Worm (Caenorhabditis elegans) whole organism, young adult: ENCODE measurements around the gene T22D1.18.
A peak's percentile ranks its signal among the peaks of the same experiment; 100 is the strongest.

ENCODE experiments used
- C06A6.2 ChIP-seq: fragments of 200-800 bp; sonication (Bioruptor generic); conservative IDR thresholded peaks from 2 replicates; pipeline ENCODE4 v1.3.6; 2022; ENCODE audit warnings: missing genetic modification characterization, missing compliant biosample characterization
- C17E4.6 ChIP-seq: fragments of 200-800 bp; sonication (Bioruptor generic); IDR thresholded peaks from 2 replicates; pipeline ENCODE4 v1.3.6; 2022; ENCODE audit warnings: missing genetic modification reagents, missing genetic modification characterization, missing compliant biosample characterization
- D2030.7 ChIP-seq: fragments of 200-800 bp; sonication (Bioruptor generic); IDR thresholded peaks from 2 replicates; pipeline ENCODE4 v1.3.6; 2022; ENCODE audit warnings: missing genetic modification reagents, missing genetic modification characterization, missing compliant biosample characterization
- F22D6.2 ChIP-seq: sonication (generic microtip); optimal IDR thresholded peaks from 2 replicates; lab custom pipeline; 2016; ENCODE audit warnings: mild to moderate bottlenecking, missing genetic modification characterization, missing compliant biosample characterization
- F49E8.2 ChIP-seq: sonication (generic microtip); optimal IDR thresholded peaks from 3 replicates; lab custom pipeline; 2017; ENCODE audit warnings: missing genetic modification characterization, mild to moderate bottlenecking, missing compliant biosample characterization, antibody characterized with exemption, moderate library complexity; ENCODE audit not compliant: insufficient read depth
- K12H6.12 ChIP-seq: fragments of 200-800 bp; sonication (Bioruptor generic); optimal IDR thresholded peaks from 2 replicates; lab custom pipeline; 2018; ENCODE audit warnings: mild to moderate bottlenecking, missing genetic modification characterization, missing compliant biosample characterization
- T26A5.8 ChIP-seq: sonication (generic microtip); optimal IDR thresholded peaks from 2 replicates; lab custom pipeline; 2016; ENCODE audit warnings: missing genetic modification characterization, missing compliant biosample characterization
- Y53F4B.3 ChIP-seq: fragments of 200-800 bp; sonication (Bioruptor generic); IDR thresholded peaks from 2 replicates; pipeline ENCODE4 v1.3.6; 2022; ENCODE audit warnings: missing genetic modification reagents, missing genetic modification characterization, missing compliant biosample characterization
- Y56A3A.18 ChIP-seq: fragments of 200-800 bp; sonication (Bioruptor generic); IDR thresholded peaks from 2 replicates; pipeline ENCODE4 v1.3.6; 2022; ENCODE audit warnings: missing genetic modification reagents, missing genetic modification characterization, missing compliant biosample characterization
- Y79H2A.3 ChIP-seq: fragments of 200-800 bp; sonication (Bioruptor generic); conservative IDR thresholded peaks from 2 replicates; pipeline ENCODE4 v1.3.6; 2022; ENCODE audit warnings: missing genetic modification reagents, missing genetic modification characterization, missing compliant biosample characterization
- Y95B8A.8 ChIP-seq: fragments of 200-800 bp; sonication (Bioruptor generic); IDR thresholded peaks from 2 replicates; pipeline ENCODE4 v1.3.6; 2022; ENCODE audit warnings: missing genetic modification reagents, missing genetic modification characterization, missing compliant biosample characterization
- akir-1 ChIP-seq: fragments of 200-800 bp; sonication (Bioruptor generic); optimal IDR thresholded peaks from 2 replicates; lab custom pipeline; 2018; ENCODE audit warnings: mild to moderate bottlenecking, missing genetic modification characterization, moderate library complexity, missing compliant biosample characterization
- ama-1 ChIP-seq, 3 experiments: fragments of 150-350 bp in 1 of 3; sonication (generic microtip) in 2 of 3; optimal IDR thresholded peaks; 2 replicates each; lab custom pipeline; 2014 to 2018; ENCODE audit warnings: missing biosample characterization in 2 of 3, missing genetic modification characterization in 2 of 3, missing genetic modification reagents in 2 of 3
- aptf-2 ChIP-seq: fragments of 200-800 bp; sonication (Bioruptor generic); conservative IDR thresholded peaks from 2 replicates; pipeline ENCODE4 v1.3.6; 2022; ENCODE audit warnings: missing genetic modification reagents, missing genetic modification characterization, missing compliant biosample characterization
- aptf-3 ChIP-seq: fragments of 200-800 bp; sonication (Bioruptor generic); IDR thresholded peaks from 2 replicates; pipeline ENCODE4 v1.3.6; 2022; ENCODE audit warnings: missing genetic modification characterization, missing compliant biosample characterization
- atf-7 ChIP-seq: sonication (generic microtip); optimal IDR thresholded peaks from 2 replicates; lab custom pipeline; 2017; ENCODE audit warnings: mild to moderate bottlenecking, missing genetic modification characterization, missing compliant biosample characterization
- bed-1 ChIP-seq: fragments of 200-800 bp; sonication (Bioruptor generic); IDR thresholded peaks from 2 replicates; pipeline ENCODE4 v1.3.6; 2022; ENCODE audit warnings: missing genetic modification reagents, missing genetic modification characterization, missing compliant biosample characterization
- cebp-1 ChIP-seq, 2 experiments: fragments of 200-800 bp in 1 of 2; sonication (Bioruptor generic) in 1 of 2; sonication (generic microtip) in 1 of 2; IDR thresholded peaks in 1 of 2; optimal IDR thresholded peaks in 1 of 2; 2 replicates each; pipeline versions ENCODE4 v1.3.6 to Lab custom; 2017 to 2022; ENCODE audit warnings: missing compliant biosample characterization in 2 of 2, missing genetic modification characterization in 2 of 2, mild to moderate bottlenecking in 1 of 2, missing genetic modification reagents in 1 of 2, moderate library complexity in 1 of 2
- ceh-27 ChIP-seq: fragments of 200-800 bp; sonication (Bioruptor generic); optimal IDR thresholded peaks from 2 replicates; lab custom pipeline; 2018; ENCODE audit warnings: mild to moderate bottlenecking, missing genetic modification characterization, moderate library complexity, missing compliant biosample characterization
- ceh-58 ChIP-seq: fragments of 200-800 bp; sonication (Bioruptor generic); IDR thresholded peaks from 2 replicates; pipeline ENCODE4 v1.3.6; 2022; ENCODE audit warnings: missing genetic modification characterization, missing compliant biosample characterization
- ceh-79 ChIP-seq: sonication (generic microtip); optimal IDR thresholded peaks from 2 replicates; lab custom pipeline; 2017; ENCODE audit warnings: mild to moderate bottlenecking, missing genetic modification characterization, missing compliant biosample characterization
- ceh-91 ChIP-seq: fragments of 200-800 bp; sonication (Bioruptor generic); IDR thresholded peaks from 2 replicates; pipeline ENCODE4 v1.3.6; 2022; ENCODE audit warnings: missing genetic modification reagents, missing genetic modification characterization, missing compliant biosample characterization
- die-1 ChIP-seq: sonication (generic microtip); optimal IDR thresholded peaks from 2 replicates; lab custom pipeline; 2016; ENCODE audit warnings: missing genotype, mild to moderate bottlenecking, missing genetic modification characterization, missing compliant biosample characterization
- dox-1 ChIP-seq: fragments of 200-800 bp; sonication (Bioruptor generic); IDR thresholded peaks from 2 replicates; pipeline ENCODE4 v1.3.6; 2022; ENCODE audit warnings: missing genetic modification reagents, missing genetic modification characterization, missing compliant biosample characterization
- efl-1 ChIP-seq: fragments of 150-350 bp; optimal IDR thresholded peaks from 2 replicates; lab custom pipeline; 2014; ENCODE audit warnings: missing biosample characterization, missing genetic modification reagents, missing genetic modification characterization
- egl-18 ChIP-seq: fragments of 200-800 bp; sonication (Bioruptor generic); IDR thresholded peaks from 2 replicates; pipeline ENCODE4 v1.3.6; 2022; ENCODE audit warnings: missing genetic modification reagents, missing genetic modification characterization, missing compliant biosample characterization
- egl-44 ChIP-seq: fragments of 200-800 bp; sonication (Bioruptor generic); IDR thresholded peaks from 2 replicates; pipeline ENCODE4 v1.3.6; 2022; ENCODE audit warnings: missing genetic modification reagents, missing genetic modification characterization, missing compliant biosample characterization
- ets-4 ChIP-seq: fragments of 200-800 bp; sonication (Bioruptor generic); optimal IDR thresholded peaks from 2 replicates; lab custom pipeline; 2018; ENCODE audit warnings: mild to moderate bottlenecking, missing genetic modification characterization, missing compliant biosample characterization
- hmg-20 ChIP-seq: fragments of 200-800 bp; sonication (Bioruptor generic); IDR thresholded peaks from 2 replicates; pipeline ENCODE4 v1.3.6; 2022; ENCODE audit warnings: missing genetic modification reagents, missing genetic modification characterization, missing compliant biosample characterization
- let-607 ChIP-seq, 2 experiments: fragments of 200-800 bp in 1 of 2; sonication (Bioruptor generic) in 1 of 2; sonication (generic microtip) in 1 of 2; optimal IDR thresholded peaks; 2 replicates each; lab custom pipeline; 2016 to 2018; ENCODE audit warnings: mild to moderate bottlenecking in 2 of 2, missing compliant biosample characterization in 2 of 2, missing genetic modification characterization in 2 of 2, moderate library complexity in 2 of 2, missing genotype in 1 of 2
- lin-40 ChIP-seq: sonication (generic microtip); optimal IDR thresholded peaks from 2 replicates; lab custom pipeline; 2016; ENCODE audit warnings: missing genetic modification characterization, mild to moderate bottlenecking, missing compliant biosample characterization, missing genotype, missing genetic modification reagents
- lin-54 ChIP-seq: fragments of 200-800 bp; sonication (Bioruptor generic); optimal IDR thresholded peaks from 2 replicates; lab custom pipeline; 2018; ENCODE audit warnings: mild to moderate bottlenecking, missing genetic modification characterization, missing compliant biosample characterization
- lsl-1 ChIP-seq: fragments of 200-800 bp; sonication (Bioruptor generic); optimal IDR thresholded peaks from 2 replicates; lab custom pipeline; 2018; ENCODE audit warnings: mild to moderate bottlenecking, missing genetic modification characterization, moderate library complexity, missing compliant biosample characterization
- madf-6 ChIP-seq: fragments of 200-800 bp; sonication (Bioruptor generic); IDR thresholded peaks from 2 replicates; pipeline ENCODE4 v1.3.6; 2022; ENCODE audit warnings: missing genetic modification reagents, missing genetic modification characterization, missing compliant biosample characterization
- nhr-27 ChIP-seq: fragments of 200-800 bp; sonication (Bioruptor generic); optimal IDR thresholded peaks from 2 replicates; lab custom pipeline; 2018; ENCODE audit warnings: mild to moderate bottlenecking, missing genetic modification characterization, moderate library complexity, missing compliant biosample characterization
- nhr-80 ChIP-seq: sonication (generic microtip); optimal IDR thresholded peaks from 2 replicates; lab custom pipeline; 2016; ENCODE audit warnings: missing genetic modification characterization, missing compliant biosample characterization
- pha-4 ChIP-seq: fragments of 150-350 bp; sonication (generic microtip); optimal IDR thresholded peaks from 2 replicates; lab custom pipeline; 2014; ENCODE audit warnings: missing biosample characterization, missing genetic modification reagents, missing genetic modification characterization
- rcor-1 ChIP-seq: fragments of 200-800 bp; sonication (Bioruptor generic); IDR thresholded peaks from 2 replicates; pipeline ENCODE4 v1.3.6; 2022; ENCODE audit warnings: missing genetic modification reagents, missing genetic modification characterization, missing compliant biosample characterization
- rpc-1 ChIP-seq, 2 experiments: fragments of 150-350 bp in 1 of 2; sonication (generic microtip) in 1 of 2; optimal IDR thresholded peaks; 2 replicates each; lab custom pipeline; 2014 to 2018; ENCODE audit warnings: missing biosample characterization in 1 of 2, missing genetic modification characterization in 1 of 2, missing genetic modification reagents in 1 of 2, missing genotype in 1 of 2
- somi-1 ChIP-seq: fragments of 200-800 bp; sonication (Bioruptor generic); optimal IDR thresholded peaks from 2 replicates; lab custom pipeline; 2018; ENCODE audit warnings: mild to moderate bottlenecking, missing genetic modification characterization, missing compliant biosample characterization
- sptf-2 ChIP-seq: fragments of 200-800 bp; sonication (Bioruptor generic); optimal IDR thresholded peaks from 2 replicates; lab custom pipeline; 2018; ENCODE audit warnings: mild to moderate bottlenecking, missing genetic modification characterization, missing compliant biosample characterization
- tbp1 ChIP-seq: fragments of 200-800 bp; sonication (Bioruptor generic); optimal IDR thresholded peaks from 2 replicates; lab custom pipeline; 2018; ENCODE audit warnings: mild to moderate bottlenecking, missing genetic modification characterization, missing compliant biosample characterization
- tlf-1 ChIP-seq: fragments of 200-800 bp; sonication (Bioruptor generic); optimal IDR thresholded peaks from 2 replicates; lab custom pipeline; 2018; ENCODE audit warnings: mild to moderate bottlenecking, missing genetic modification characterization, missing compliant biosample characterization
- unc-62 ChIP-seq: fragments of 150-350 bp; optimal IDR thresholded peaks from 2 replicates; lab custom pipeline; 2014; ENCODE audit warnings: missing biosample characterization, missing genetic modification reagents, missing genetic modification characterization
- xnd-1 ChIP-seq: sonication (generic microtip); optimal IDR thresholded peaks from 2 replicates; lab custom pipeline; 2016; ENCODE audit warnings: missing genotype, missing genetic modification reagents, missing genetic modification characterization, missing compliant biosample characterization
- ztf-18 ChIP-seq: sonication (generic microtip); optimal IDR thresholded peaks from 2 replicates; lab custom pipeline; 2016; ENCODE audit warnings: missing genotype, mild to moderate bottlenecking, missing genetic modification characterization, missing compliant biosample characterization
- ztf-22 ChIP-seq: fragments of 200-800 bp; sonication (Bioruptor generic); optimal IDR thresholded peaks from 2 replicates; lab custom pipeline; 2018; ENCODE audit warnings: mild to moderate bottlenecking, missing genetic modification characterization, moderate library complexity, missing compliant biosample characterization
- ztf-28 ChIP-seq: fragments of 200-800 bp; sonication (Bioruptor generic); IDR thresholded peaks from 2 replicates; pipeline ENCODE4 v1.3.6; 2022; ENCODE audit warnings: missing genetic modification reagents, missing genetic modification characterization, missing compliant biosample characterization

T22D1.18 gene

DNA sequence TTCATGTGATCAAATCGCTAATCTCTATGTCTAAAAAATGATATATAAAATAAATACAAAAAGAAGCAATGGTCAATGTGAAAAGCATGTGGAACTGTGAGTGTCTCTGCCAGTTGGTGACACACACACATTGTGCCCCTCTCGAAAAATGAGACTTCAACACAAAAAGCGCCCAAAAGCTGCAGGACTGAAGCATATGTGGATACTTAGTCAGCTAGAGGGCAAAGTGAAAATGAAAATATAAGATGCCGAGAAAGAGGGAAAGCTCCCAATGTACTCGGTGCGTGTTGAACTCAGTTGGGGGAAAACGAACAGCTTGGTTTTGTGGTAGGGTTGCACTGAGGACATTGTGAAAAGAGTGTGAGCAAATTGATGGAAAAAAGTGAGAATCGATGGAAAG is 38.8 kb downstream of the T22D1.18 start (continued):
- TF ChIP-seq egl-18 (GFP tag; lab: Robert Waterston, UW) (no peak), sptf-2 (GFP tag; lab: Kevin White, UChicago) (no peak), ztf-18 (no peak), rcor-1 (GFP tag; lab: Robert Waterston, UW) (no peak), Y95B8A.8 (no peak), ceh-79 (tag; lab: Kevin White, UChicago) (no peak), efl-1 (GFP tag; lab: Kevin White, UChicago) (no peak), akir-1 (GFP tag; lab: Kevin White, UChicago) (no peak), die-1 (tag; lab: Kevin White, UChicago) (no peak), aptf-3 (GFP tag; lab: Robert Waterston, UW) (no peak), C06A6.2 (GFP tag; lab: Robert Waterston, UW) (0 out of 2 replicates have a peak, but pooled peaks have one; percentile 21), lin-40 (tag; lab: Kevin White, UChicago) (peak; percentile 23), ceh-27 (GFP tag; lab: Kevin White, UChicago) (peak; percentile 36), Y53F4B.3 (GFP tag; lab: Robert Waterston, UW) (no peak), ama-1 (optimal IDR thresholded peaks at IDR 0.05; lab: Kevin White, UChicago) (no peak), ama-1 (GFP tag; optimal IDR thresholded peaks at IDR 0.05; lab: Kevin White, UChicago) (no peak), F49E8.2 (tag; lab: Kevin White, UChicago) (no peak), dox-1 (GFP tag; lab: Robert Waterston, UW) (no peak), ceh-58 (no peak), bed-1 (GFP tag; lab: Robert Waterston, UW) (no peak), C17E4.6 (GFP tag; lab: Robert Waterston, UW) (no peak), lsl-1 (GFP tag; lab: Kevin White, UChicago) (no peak), ztf-28 (no peak), nhr-27 (no peak), xnd-1 (tag; lab: Kevin White, UChicago) (no peak), cebp-1 (GFP tag; IDR thresholded peaks at IDR 0.05; lab: Robert Waterston, UW) (no peak), cebp-1 (tag; optimal IDR thresholded peaks at IDR 0.05; lab: Kevin White, UChicago) (peak; percentile 55), rpc-1 (optimal IDR thresholded peaks at IDR 0.05; lab: Kevin White, UChicago) (no peak), rpc-1 (tag; optimal IDR thresholded peaks at IDR 0.05; lab: Kevin White, UChicago) (no peak), somi-1 (peak; percentile 18), nhr-80 (tag; lab: Kevin White, UChicago) (no peak), tbp1 (no peak)
- TF ChIP-seq, all 124 proteins: peak for 10

DNA sequence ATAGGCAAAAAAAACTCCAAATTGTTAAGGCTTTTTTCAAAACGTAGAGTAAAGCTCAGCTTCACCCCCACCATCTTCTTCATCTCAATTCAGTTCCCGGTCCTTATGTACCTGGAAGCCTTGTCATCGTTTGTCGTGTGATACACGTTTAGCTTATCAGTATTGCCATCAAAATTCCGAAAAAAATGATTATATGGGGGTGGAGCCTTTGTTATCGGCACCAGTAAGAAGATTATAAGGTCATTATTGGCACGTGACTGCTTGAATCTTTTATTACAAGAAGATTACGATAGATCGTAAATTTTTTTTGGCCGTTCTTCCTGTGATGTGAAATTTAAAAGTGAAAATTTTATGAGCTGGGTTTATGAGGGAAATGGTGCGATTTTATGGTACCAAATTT is 39.5 kb downstream of the T22D1.18 start:
- TF ChIP-seq let-607 (tag; optimal IDR thresholded peaks at IDR 0.05; lab: Kevin White, UChicago) (peak in 1 of 2 experiments; percentile 55), T26A5.8 (tag; lab: Kevin White, UChicago) (no peak), hmg-20 (no peak), ztf-22 (GFP tag; lab: Kevin White, UChicago) (peak; percentile 75), ets-4 (GFP tag; lab: Kevin White, UChicago) (peak; percentile 49), Y56A3A.18 (GFP tag; lab: Robert Waterston, UW) (0 out of 2 replicates have a peak, but pooled peaks have one; percentile 42), ceh-91 (GFP tag; lab: Robert Waterston, UW) (no peak), Y79H2A.3 (GFP tag; lab: Robert Waterston, UW) (no peak), lin-54 (GFP tag; lab: Kevin White, UChicago) (no peak), unc-62 (GFP tag; lab: Kevin White, UChicago) (peak; percentile 16), Y95B8A.8 (no peak), pha-4 (tag; lab: Kevin White, UChicago) (no peak), C17E4.6 (GFP tag; lab: Robert Waterston, UW) (no peak), tlf-1 (GFP tag; lab: Kevin White, UChicago) (peak; percentile 8), tbp1 (peak; percentile 17), D2030.7 (GFP tag; lab: Robert Waterston, UW) (no peak), K12H6.12 (tag; lab: Kevin White, UChicago) (no peak), F22D6.2 (no peak), nhr-80 (tag; lab: Kevin White, UChicago) (peak; percentile 81), atf-7 (tag; lab: Kevin White, UChicago) (peak; percentile 71), madf-6 (GFP tag; lab: Robert Waterston, UW) (no peak), egl-44 (GFP tag; lab: Robert Waterston, UW) (0 out of 2 replicates have a peak, but pooled peaks have one; percentile 13), aptf-2 (GFP tag; lab: Robert Waterston, UW) (no peak)
